Fruit fly (Drosophila melanogaster) whole organism: Measurements from ENCODE around the gene CG33658.

Source experiments
- EcR ChIP-seq, 2 experiments: fragments of >200 bp; optimal IDR thresholded peaks; 2 replicates each; lab custom pipeline; 2017; ENCODE audit warnings: missing biosample characterization in 2 of 2, missing genetic modification characterization in 2 of 2, missing genetic modification reagents in 2 of 2
- usp ChIP-seq: fragments of >200 bp; optimal IDR thresholded peaks from 2 replicates; lab custom pipeline; 2017; ENCODE audit warnings: missing biosample characterization, missing genetic modification characterization, mixed read lengths

- no peak for TF ChIP-seq EcR (GFP tag; optimal IDR thresholded peaks at IDR 0.05; lab: Kevin White, UChicago)
- TF ChIP-seq usp (GFP tag; lab: Kevin White, UChicago), result no peak
Measured at dm6 chr3R:24841063-24841462, at the start of gene CG33658.
